Fruit fly (Drosophila melanogaster): Measurements from ENCODE around the gene sn.

sn gene

dm6 chrX:7995171-7995747 lies 31.4 kb downstream of the sn start, which contains the start of gene Tbh (continued):
- TF ChIP-seq CG11762 (GFP tag; optimal IDR thresholded peaks at IDR 0.05; ENCODE audit: insufficient read depth) (no peak), dac (GFP tag; optimal IDR thresholded peaks at IDR 0.05) (no peak), CG6854 (GFP tag; optimal IDR thresholded peaks at IDR 0.05) (no peak), CG6163 (GFP tag; IDR thresholded peaks at IDR 0.05) (peak; percentile 48; the same call in 1 of the 3 replicates), Ets21C (GFP tag; optimal IDR thresholded peaks at IDR 0.05) (no peak), Smox (GFP tag; optimal IDR thresholded peaks at IDR 0.05) (no peak), esn (GFP tag; optimal IDR thresholded peaks at IDR 0.05) (no peak), CG3032 (tag; optimal IDR thresholded peaks at IDR 0.05) (no peak), CG6792 (GFP tag; optimal IDR thresholded peaks at IDR 0.05) (no peak), spab (GFP tag; optimal IDR thresholded peaks at IDR 0.05) (no peak), CG10631 (GFP tag; optimal IDR thresholded peaks at IDR 0.05) (no peak), CG1621 (tag; optimal IDR thresholded peaks at IDR 0.05) (no peak), fd59A (GFP tag; optimal IDR thresholded peaks at IDR 0.05) (no peak), cyc (GFP tag; optimal IDR thresholded peaks at IDR 0.05) (no peak), CG6808 (GFP tag; optimal IDR thresholded peaks at IDR 0.05) (peak; percentile 93), CG11902 (GFP tag; optimal IDR thresholded peaks at IDR 0.05) (no peak)

- no peak for TF ChIP-seq CG6854 (GFP tag; optimal IDR thresholded peaks at IDR 0.05)
- no peak for TF ChIP-seq CG6792 (GFP tag; optimal IDR thresholded peaks at IDR 0.05)
- no peak for TF ChIP-seq fkh (GFP tag; optimal IDR thresholded peaks at IDR 0.05)
- TF ChIP-seq lz (GFP tag; optimal IDR thresholded peaks at IDR 0.05) = no peak
- no peak for TF ChIP-seq net (GFP tag; optimal IDR thresholded peaks at IDR 0.05)
- TF ChIP-seq Sox15 (GFP tag; optimal IDR thresholded peaks at IDR 0.05) = no peak
- no peak for TF ChIP-seq cyc (GFP tag; optimal IDR thresholded peaks at IDR 0.05)
- no peak for TF ChIP-seq Smox (GFP tag; optimal IDR thresholded peaks at IDR 0.05)
- no peak for TF ChIP-seq CG7368 (GFP tag; optimal IDR thresholded peaks at IDR 0.05)
- no peak for TF ChIP-seq fd59A (GFP tag; optimal IDR thresholded peaks at IDR 0.05)
- TF ChIP-seq CG6808 (GFP tag; optimal IDR thresholded peaks at IDR 0.05) = no peak
- no peak for TF ChIP-seq svp (GFP tag)
These were observed 57.4 kb downstream of the sn start, which contains the start of gene CG15333 for dm6 chrX:8021245-8021644. Gene CG15333, minus strand, starts transcription at chrX:8021345.
